Fruit fly (Drosophila melanogaster) whole organism: ENCODE data around the gene lectin-33A.

Experiments
- CG8478 ChIP-seq: fragments of >200 bp; optimal IDR thresholded peaks from 2 replicates; lab custom pipeline; 2018; ENCODE audit warnings: inconsistent platforms
- Dll ChIP-seq: fragments of >200 bp; optimal IDR thresholded peaks from 2 replicates; lab custom pipeline; 2017
- EcR ChIP-seq, 2 experiments: fragments of >200 bp; optimal IDR thresholded peaks; 2 replicates each; lab custom pipeline; 2017; ENCODE audit warnings: missing biosample characterization in 2 of 2, missing genetic modification characterization in 2 of 2, missing genetic modification reagents in 2 of 2
- pan ChIP-seq: fragments of >200 bp; optimal IDR thresholded peaks from 2 replicates; lab custom pipeline; 2017
- psq ChIP-seq: fragments of >200 bp; optimal IDR thresholded peaks from 2 replicates; lab custom pipeline; 2017

- TF ChIP-seq pan (lab: Kevin White, UChicago): no peak
- TF ChIP-seq psq (lab: Kevin White, UChicago): no peak
- no peak for TF ChIP-seq EcR (GFP tag; optimal IDR thresholded peaks at IDR 0.05; lab: Kevin White, UChicago)
- no peak for TF ChIP-seq CG8478 (lab: Kevin White, UChicago)
- no peak for TF ChIP-seq Dll
Observed at dm6 chr2L:11016695-11017094, 14.8 kb downstream of the lectin-33A start, which contains the start of gene CG14913.
